Fruit fly (Drosophila melanogaster): ENCODE results near the gene CG15317.

CG15317 gene

DNA sequence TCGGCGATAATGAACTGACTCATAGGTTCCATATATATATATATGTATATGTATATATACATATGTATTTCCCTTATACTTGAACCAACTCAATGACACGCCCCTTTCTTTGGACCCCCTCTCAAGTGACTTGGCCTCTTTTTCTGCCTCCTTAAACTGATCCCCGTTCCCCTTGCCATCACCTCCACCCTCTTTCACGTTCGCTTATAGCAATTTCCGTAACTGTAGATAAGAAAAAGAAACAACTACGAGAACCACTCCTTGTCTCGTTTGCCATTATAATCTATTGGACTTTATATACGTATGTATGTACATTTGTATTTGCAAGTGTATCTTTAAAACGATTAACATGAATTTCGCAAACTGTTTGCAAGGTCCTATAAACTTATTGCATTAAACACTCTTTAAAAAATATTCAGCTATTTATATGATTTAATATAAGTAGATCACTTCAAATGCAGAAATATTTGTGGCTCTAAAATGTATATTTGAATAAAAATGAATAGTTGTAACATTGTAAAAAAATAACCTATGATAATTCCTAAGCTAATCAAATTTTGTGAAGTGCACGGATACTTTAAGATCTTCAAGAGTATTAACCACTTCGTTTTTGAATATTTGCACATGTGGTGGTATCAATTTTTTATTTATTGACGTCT lies 26.4 kb upstream of the CG15317 start (continued):
- TF ChIP-seq CG13296 (GFP tag; optimal IDR thresholded peaks at IDR 0.05) (peak; percentile 8), D19B (GFP tag; optimal IDR thresholded peaks at IDR 0.05) (peak; percentile 43), CG3163 (GFP tag; optimal IDR thresholded peaks at IDR 0.05) (no peak), Hey (tag; optimal IDR thresholded peaks at IDR 0.05) (no peak), CG11398 (GFP tag; optimal IDR thresholded peaks at IDR 0.05) (no peak), Eip74EF (GFP tag; optimal IDR thresholded peaks at IDR 0.05) (no peak), HLH4C (GFP tag; IDR thresholded peaks at IDR 0.05; ENCODE audit: partially characterized antibody) (no peak), ttk (GFP tag; IDR thresholded peaks at IDR 0.05) (no peak), Dip2 (GFP tag; IDR thresholded peaks at IDR 0.05) (no peak), nerfin-2 (GFP tag; IDR thresholded peaks at IDR 0.05; ENCODE audit: partially characterized antibody) (no peak), MBD-R2 (GFP tag; IDR thresholded peaks at IDR 0.05) (no peak), crol (GFP tag; IDR thresholded peaks at IDR 0.05) (peak; percentile 68), luna (GFP tag; optimal IDR thresholded peaks at IDR 0.05) (no peak), CG5180 (GFP tag; optimal IDR thresholded peaks at IDR 0.05) (no peak), CG2678 (tag; optimal IDR thresholded peaks at IDR 0.05) (peak; percentile 70), CG34376 (GFP tag; optimal IDR thresholded peaks at IDR 0.05) (peak; percentile 32), CG31365 (tag; optimal IDR thresholded peaks at IDR 0.05) (no peak), ab (GFP tag; optimal IDR thresholded peaks at IDR 0.05) (no peak), exex (tag; optimal IDR thresholded peaks at IDR 0.05) (peak; percentile 72), ranshi (GFP tag; IDR thresholded peaks at IDR 0.05) (no peak), CG10431 (GFP tag; optimal IDR thresholded peaks at IDR 0.05) (no peak), tgo (GFP tag; IDR thresholded peaks at IDR 0.05) (no peak), CG15269 (tag; optimal IDR thresholded peaks at IDR 0.05) (peak; percentile 6), chinmo (GFP tag; IDR thresholded peaks at IDR 0.05; ENCODE audit: partially characterized antibody) (no peak), Hr3 (GFP tag; optimal IDR thresholded peaks at IDR 0.05) (no peak), Atf6 (GFP tag; IDR thresholded peaks at IDR 0.05) (peak; percentile 44; the same call in 1 of the 2 replicates), Myb (GFP tag; optimal IDR thresholded peaks at IDR 0.05) (no peak), ara (GFP tag; IDR thresholded peaks at IDR 0.05) (no peak), CG2129 (GFP tag; IDR thresholded peaks at IDR 0.05; ENCODE audit: partially characterized antibody) (no peak), bcd (GFP tag; optimal IDR thresholded peaks at IDR 0.05) (peak; percentile 6), CG12769 (tag; optimal IDR thresholded peaks at IDR 0.05) (peak; percentile 24), CG6272 (GFP tag; IDR thresholded peaks at IDR 0.05) (no peak), CG18011 (GFP tag; optimal IDR thresholded peaks at IDR 0.05) (no peak), dmrt11E (tag; optimal IDR thresholded peaks at IDR 0.05) (no peak), CG18619 (GFP tag; optimal IDR thresholded peaks at IDR 0.05) (peak; percentile 36), Fer3 (tag; optimal IDR thresholded peaks at IDR 0.05) (peak; percentile 37), Taf1 (GFP tag; IDR thresholded peaks at IDR 0.05) (0 out of 2 replicates have a peak, but pooled peaks have one; percentile 13), CG7357 (GFP tag; IDR thresholded peaks at IDR 0.05) (no peak), fd102C (GFP tag; optimal IDR thresholded peaks at IDR 0.05) (no peak), Chrac-16 (GFP tag; optimal IDR thresholded peaks at IDR 0.05) (no peak), CG9727 (GFP tag; optimal IDR thresholded peaks at IDR 0.05) (peak; percentile 25), sug (tag; optimal IDR thresholded peaks at IDR 0.05) (peak; percentile 51), Hmr (GFP tag; optimal IDR thresholded peaks at IDR 0.05) (peak; percentile 70), Opbp (GFP tag; IDR thresholded peaks at IDR 0.05; ENCODE audit: partially characterized antibody) (no peak), CG15011 (GFP tag; optimal IDR thresholded peaks at IDR 0.05) (peak; percentile 36), PHDP (tag; optimal IDR thresholded peaks at IDR 0.05) (peak; percentile 38), CG9817 (tag; optimal IDR thresholded peaks at IDR 0.05) (peak; percentile 8), nmo (GFP tag; optimal IDR thresholded peaks at IDR 0.05) (no peak), z (GFP tag; IDR thresholded peaks at IDR 0.05) (no peak)

Data from whole organism, embryonic.